Worm (Caenorhabditis elegans): ENCODE results near the gene ceh-34.

Gene ceh-34

DNA sequence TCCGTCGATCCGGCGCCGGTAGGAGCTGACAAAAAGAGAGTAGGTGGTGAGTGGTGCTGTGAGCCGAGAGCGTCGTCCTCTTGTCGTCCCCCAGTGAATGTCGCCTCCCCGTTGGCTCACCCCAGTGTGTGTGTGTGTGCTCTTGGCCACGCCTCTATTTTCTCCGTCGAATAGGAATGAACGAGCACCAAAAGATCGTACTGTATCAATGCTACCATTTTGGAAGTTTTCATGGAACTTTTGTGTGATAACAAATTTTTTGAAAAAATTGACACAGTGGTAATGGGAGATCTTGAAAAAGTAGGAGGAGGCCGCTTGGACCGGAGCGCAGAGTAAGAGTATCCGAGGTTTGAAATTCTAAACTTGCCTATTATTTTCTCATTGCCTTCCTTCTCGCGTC is at the start of gene ceh-34:
TSS of gene ceh-34 (minus strand) at position 101 of the 400 bp plus-strand sequence.
- TF ChIP-seq hlh-6 (tag; optimal IDR thresholded peaks at IDR 0.05): peak; percentile 24
- no peak for TF ChIP-seq ceh-24 (tag; optimal IDR thresholded peaks at IDR 0.05)

DNA sequence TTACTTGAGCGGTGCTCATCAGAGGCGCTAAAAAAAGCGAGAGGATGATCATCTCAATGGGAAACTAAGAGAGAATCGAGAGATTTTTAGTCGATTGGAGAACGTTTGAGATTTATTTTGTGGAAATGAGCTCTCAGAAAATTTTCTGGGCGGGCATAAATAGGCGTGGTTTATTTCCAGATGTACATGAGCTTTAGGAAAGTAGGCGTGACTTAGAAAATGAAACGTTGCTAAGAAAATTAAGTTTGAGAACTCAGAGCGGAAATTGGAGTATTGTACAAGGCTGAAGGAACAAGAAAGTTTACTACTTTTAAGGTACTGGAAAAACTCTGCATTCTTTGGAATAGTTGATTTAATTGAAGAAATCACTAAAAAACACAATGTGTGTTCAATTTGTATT is 49.4 kb upstream of the ceh-34 start, which contains the start of gene T09D3.9:
TSS of gene T09D3.9 (minus strand) at position 101 of the 400 bp plus-strand sequence.
- TF ChIP-seq dmd-4 (tag; optimal IDR thresholded peaks at IDR 0.05; ENCODE audit: borderline replicate concordance) (no peak), npax-4 (tag; optimal IDR thresholded peaks at IDR 0.05) (no peak), hlh-30 (tag; optimal IDR thresholded peaks at IDR 0.05; ENCODE audit: insufficient read depth) (no peak), ceh-34 (tag; optimal IDR thresholded peaks at IDR 0.05) (no peak), pat-9 (tag; optimal IDR thresholded peaks at IDR 0.05) (no peak), hlh-15 (tag; optimal IDR thresholded peaks at IDR 0.05) (no peak), unc-55 (GFP tag; optimal IDR thresholded peaks at IDR 0.05) (no peak), ceh-14 (tag; optimal IDR thresholded peaks at IDR 0.05) (no peak), T23F11.4 (GFP tag; optimal IDR thresholded peaks at IDR 0.05) (no peak), elt-4 (tag; optimal IDR thresholded peaks at IDR 0.05) (no peak), C38D4.7 (GFP tag; optimal IDR thresholded peaks at IDR 0.05) (no peak), ttx-3 (tag; optimal IDR thresholded peaks at IDR 0.05) (no peak), pha-2 (tag; optimal IDR thresholded peaks at IDR 0.05) (no peak), tbx-2 (tag; optimal IDR thresholded peaks at IDR 0.05) (no peak), syd-9 (tag; optimal IDR thresholded peaks at IDR 0.05) (no peak), hlh-8 (tag; optimal IDR thresholded peaks at IDR 0.05) (no peak), C08G9.2 (tag; optimal IDR thresholded peaks at IDR 0.05) (no peak), hlh-6 (tag; optimal IDR thresholded peaks at IDR 0.05) (no peak)

- TF ChIP-seq T23F11.4 (GFP tag; optimal IDR thresholded peaks at IDR 0.05) (no peak), pax-1 (tag; optimal IDR thresholded peaks at IDR 0.05) (no peak), ama-1 (optimal IDR thresholded peaks at IDR 0.05) (no peak)
Measured at ce11 chrV:5364863-5365262, 45.5 kb upstream of the ceh-34 start, which contains the start of gene T09D3.8. Gene T09D3.8, plus strand, starts transcription at chrV:5365163.

- TF ChIP-seq dve-1 (tag; optimal IDR thresholded peaks at IDR 0.05) (no peak), ttx-3 (tag; optimal IDR thresholded peaks at IDR 0.05) (no peak), C38D4.7 (GFP tag; optimal IDR thresholded peaks at IDR 0.05) (no peak), pros-1 (tag; optimal IDR thresholded peaks at IDR 0.05) (no peak), lin-11 (tag; optimal IDR thresholded peaks at IDR 0.05) (no peak), ceh-14 (tag; optimal IDR thresholded peaks at IDR 0.05) (no peak), nhr-232 (tag; optimal IDR thresholded peaks at IDR 0.05) (no peak), pax-1 (tag; optimal IDR thresholded peaks at IDR 0.05) (no peak), elt-2 (tag; optimal IDR thresholded peaks at IDR 0.05) (no peak)
Measured at ce11 chrV:5362220-5362619, 42.8 kb upstream of the ceh-34 start.

ce11 chrV:5358772-5359171 is 39.4 kb upstream of the ceh-34 start, which contains the start of gene nhr-216:
Gene nhr-216, minus strand, starts transcription at chrV:5358872.
- TF ChIP-seq che-1 (tag; optimal IDR thresholded peaks at IDR 0.05): no peak
- no peak for TF ChIP-seq ceh-48 (tag; optimal IDR thresholded peaks at IDR 0.05)
- TF ChIP-seq Y22D7AL.16 (tag; optimal IDR thresholded peaks at IDR 0.05): no peak
- TF ChIP-seq madf-2 (tag; optimal IDR thresholded peaks at IDR 0.05): no peak
- TF ChIP-seq C08G9.2 (tag; optimal IDR thresholded peaks at IDR 0.05): no peak
- no peak for TF ChIP-seq hlh-15 (tag; optimal IDR thresholded peaks at IDR 0.05)
- no peak for TF ChIP-seq sdc-2 (tag; optimal IDR thresholded peaks at IDR 0.05)
- TF ChIP-seq ceh-14 (tag; optimal IDR thresholded peaks at IDR 0.05): no peak
- TF ChIP-seq K09A11.1 (tag; optimal IDR thresholded peaks at IDR 0.05; ENCODE audit: insufficient read depth): no peak

DNA sequence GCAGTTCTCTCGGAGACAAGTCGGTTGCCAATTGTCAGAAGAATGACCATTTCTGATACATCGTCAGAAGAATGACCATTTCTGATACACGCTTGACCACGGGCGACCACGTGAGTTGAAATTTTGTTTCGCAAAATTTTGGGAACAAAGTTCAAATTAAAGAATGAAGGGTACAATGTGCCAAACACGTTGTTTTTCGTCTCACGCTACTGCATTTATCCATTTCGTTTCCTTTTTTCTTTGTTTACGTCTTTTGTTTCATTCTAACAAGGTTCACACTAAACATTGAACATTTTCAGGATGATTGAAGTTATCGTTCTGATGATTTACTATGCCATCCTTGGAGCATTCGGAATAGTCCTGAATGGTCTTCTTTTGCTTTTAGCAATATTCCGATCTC is 32.1 kb upstream of the ceh-34 start, which contains the start of gene srd-9:
TSS of gene srd-9 (plus strand) at position 301 of the 400 bp plus-strand sequence.
- TF ChIP-seq ceh-31 (tag; optimal IDR thresholded peaks at IDR 0.05) (no peak), Y22D7AL.16 (tag; optimal IDR thresholded peaks at IDR 0.05) (no peak), tbx-7 (tag; optimal IDR thresholded peaks at IDR 0.05) (no peak), hlh-6 (tag; optimal IDR thresholded peaks at IDR 0.05) (no peak), dmd-4 (tag; optimal IDR thresholded peaks at IDR 0.05; ENCODE audit: borderline replicate concordance) (no peak), ceh-9 (tag; optimal IDR thresholded peaks at IDR 0.05) (no peak)

All from whole organism, late embryonic.